Worm (Caenorhabditis elegans): ENCODE results near the gene srab-14.

The srab-14 gene

ce11 chrII:7493599-7493998 is 5.7 kb downstream of the srab-14 start, which contains the start of gene nas-23:
nas-23 (minus strand) TSS chrII:7493699.
- TF ChIP-seq pbrm-1 (GFP tag; IDR thresholded peaks at IDR 0.05) = no peak
- no peak for TF ChIP-seq Y53F4B.3 (GFP tag; IDR thresholded peaks at IDR 0.05)
- TF ChIP-seq dpff-1 (tag; optimal IDR thresholded peaks at IDR 0.05) = no peak
- TF ChIP-seq Y67H2A.10 (GFP tag; conservative IDR thresholded peaks at IDR 0.05) = no peak
- TF ChIP-seq zfh-2 (GFP tag; conservative IDR thresholded peaks at IDR 0.05) = no peak
- no peak for TF ChIP-seq lin-54 (GFP tag; optimal IDR thresholded peaks at IDR 0.05)
- no peak for TF ChIP-seq aptf-2 (GFP tag; conservative IDR thresholded peaks at IDR 0.05)
- no peak for TF ChIP-seq F57C9.4 (tag; optimal IDR thresholded peaks at IDR 0.05)
- TF ChIP-seq atf-7 (tag; optimal IDR thresholded peaks at IDR 0.05) = no peak
- TF ChIP-seq F39B2.1 (GFP tag; IDR thresholded peaks at IDR 0.05) = no peak

DNA sequence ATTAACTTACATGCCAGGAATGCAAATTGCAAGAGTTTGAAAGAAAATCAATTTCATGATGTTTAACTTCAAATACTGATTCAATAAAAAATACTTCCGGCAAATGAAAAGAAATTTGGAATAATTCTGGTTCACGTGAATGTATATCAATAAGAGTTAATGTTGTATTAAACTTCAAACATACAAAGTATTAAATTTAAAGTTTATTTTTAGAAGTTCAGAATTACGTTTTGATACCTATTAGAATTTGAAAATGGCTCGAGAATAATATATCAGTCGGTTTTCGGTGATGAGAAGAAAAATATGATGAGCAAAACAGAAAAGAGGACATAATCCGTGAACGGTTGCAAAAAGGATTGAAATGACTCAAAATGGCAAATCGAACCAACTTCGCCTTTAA is 9.7 kb downstream of the srab-14 start, which contains the start of gene D1022.9:
TSS of gene D1022.9 (minus strand) at position 101 of the 400 bp plus-strand sequence.
- TF ChIP-seq ztf-28 (GFP tag; IDR thresholded peaks at IDR 0.05) = no peak
- no peak for TF ChIP-seq lin-26 (GFP tag; IDR thresholded peaks at IDR 0.05)
- TF ChIP-seq mes-4 (tag; optimal IDR thresholded peaks at IDR 0.05) = no peak
- TF ChIP-seq hmg-20 (GFP tag; IDR thresholded peaks at IDR 0.05) = no peak
- TF ChIP-seq ztf-18 (tag; optimal IDR thresholded peaks at IDR 0.05) = no peak
- TF ChIP-seq mcd-1 (GFP tag; IDR thresholded peaks at IDR 0.05) = no peak
- TF ChIP-seq Y95B8A.8 (GFP tag; IDR thresholded peaks at IDR 0.05) = no peak
- TF ChIP-seq dpl-1 (GFP tag; optimal IDR thresholded peaks at IDR 0.05) = no peak
- TF ChIP-seq madf-6 (GFP tag; IDR thresholded peaks at IDR 0.05) = no peak
- no peak for TF ChIP-seq ztf-3 (GFP tag; optimal IDR thresholded peaks at IDR 0.05)

ce11 chrII:7483009-7483408 is 16.3 kb downstream of the srab-14 start, which contains the start of gene cah-2:
cah-2 (minus strand) TSS chrII:7483109.
- TF ChIP-seq pbrm-1 (GFP tag; IDR thresholded peaks at IDR 0.05) (no peak), F23B12.7 (tag; optimal IDR thresholded peaks at IDR 0.05; ENCODE audit: insufficient read depth) (no peak)

DNA sequence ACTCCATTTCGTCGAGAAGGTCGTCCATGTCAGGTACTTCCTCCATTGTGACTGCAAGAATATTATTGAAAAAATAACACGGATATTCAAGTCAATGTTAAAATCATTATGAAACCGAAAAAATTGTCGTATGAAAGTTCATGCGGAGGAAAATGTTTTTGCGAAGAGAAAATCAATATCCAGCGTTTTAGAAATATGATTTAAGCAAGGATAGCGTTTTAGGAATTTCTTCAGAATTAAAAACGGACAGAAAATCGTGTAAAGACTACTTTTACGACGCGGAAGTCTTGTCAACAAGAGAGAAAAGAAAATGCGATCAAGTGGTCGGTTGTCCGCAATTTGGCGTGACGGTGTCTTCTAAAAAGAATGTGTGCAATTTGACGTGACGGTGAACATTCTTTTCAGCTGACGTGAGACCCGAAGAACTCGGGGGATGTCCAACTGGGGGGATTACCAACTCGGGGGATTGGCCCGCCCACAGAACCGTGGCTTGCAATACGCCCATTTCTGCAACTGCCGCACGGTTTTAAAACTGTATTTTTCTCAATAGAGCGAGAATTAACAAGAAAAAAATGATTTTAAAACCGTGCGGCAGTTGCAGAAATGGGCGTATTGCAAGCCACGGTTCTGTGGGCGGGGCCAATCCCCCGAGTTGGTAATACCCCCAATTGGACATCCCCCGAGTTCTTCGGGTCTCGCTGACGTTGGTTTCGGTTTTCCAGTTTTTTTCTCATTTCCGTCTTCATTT is 20.6 kb downstream of the srab-14 start, which contains the start of the genes aka-1 and ubc-6:
TSS of gene aka-1 (minus strand) at position 51 of the 748 bp plus-strand sequence.
TSS of gene ubc-6 (plus strand) at position 701 of the 748 bp plus-strand sequence.
- TF ChIP-seq ama-1 (optimal IDR thresholded peaks at IDR 0.05) (no peak), ama-1 (GFP tag; optimal IDR thresholded peaks at IDR 0.05) (no peak), tbx-9 (tag; optimal IDR thresholded peaks at IDR 0.05; ENCODE audit: borderline replicate concordance) (no peak), ZK185.1 (tag; optimal IDR thresholded peaks at IDR 0.05; ENCODE audit: poor library complexity, severe bottlenecking) (peak; percentile 77), ccch-3 (GFP tag; optimal IDR thresholded peaks at IDR 0.05) (no peak), repo-1 (tag; optimal IDR thresholded peaks at IDR 0.05) (peak; percentile 22), F49E8.2 (tag; optimal IDR thresholded peaks at IDR 0.05; ENCODE audit: insufficient read depth) (peak; percentile 74), B0336.3 (GFP tag; IDR thresholded peaks at IDR 0.05) (peak; percentile 91), mel-28 (tag; optimal IDR thresholded peaks at IDR 0.05; ENCODE audit: borderline replicate concordance) (no peak), ztf-22 (GFP tag; optimal IDR thresholded peaks at IDR 0.05) (peak; percentile 73), F39B2.1 (GFP tag; IDR thresholded peaks at IDR 0.05) (no peak), him-1 (tag; optimal IDR thresholded peaks at IDR 0.05) (peak; percentile 6), let-526 (GFP tag; IDR thresholded peaks at IDR 0.05) (peak; percentile 91), Y79H2A.3 (GFP tag; conservative IDR thresholded peaks at IDR 0.05) (peak; percentile 95), tbp1 (GFP tag; optimal IDR thresholded peaks at IDR 0.05) (peak; percentile 72), bed-2 (GFP tag; IDR thresholded peaks at IDR 0.05) (peak; percentile 89), attf-3 (GFP tag; conservative IDR thresholded peaks at IDR 0.05) (peak; percentile 83), ceh-58 (GFP tag; IDR thresholded peaks at IDR 0.05) (0 out of 2 replicates have a peak, but pooled peaks have one; percentile 74), hsf-1 (GFP tag; IDR thresholded peaks at IDR 0.05) (peak; percentile 85), attf-6 (GFP tag; IDR thresholded peaks at IDR 0.05) (peak; percentile 76), mcd-1 (GFP tag; IDR thresholded peaks at IDR 0.05) (peak; percentile 96), sea-2 (GFP tag; IDR thresholded peaks at IDR 0.05) (0 out of 2 replicates have a peak, but pooled peaks have one; percentile 34), ekl-4 (GFP tag; IDR thresholded peaks at IDR 0.05) (peak; percentile 96), F10E7.11 (tag; optimal IDR thresholded peaks at IDR 0.05) (no peak)

All from whole organism, young adult.